Worm (Caenorhabditis elegans) whole organism, late embryonic: Measurements from ENCODE around the gene aqp-5.

ENCODE experiments used
- C38D4.7 ChIP-seq: fragments of 200-800 bp; sonication (Bioruptor generic); optimal IDR thresholded peaks from 2 replicates; lab custom pipeline; 2018; ENCODE audit warnings: mild to moderate bottlenecking, missing genetic modification characterization, moderate library complexity, missing compliant biosample characterization
- ama-1 ChIP-seq: fragments of 150-350 bp; optimal IDR thresholded peaks from 2 replicates; lab custom pipeline; 2014
- nfya-1 ChIP-seq: sonication (generic microtip); optimal IDR thresholded peaks from 2 replicates; lab custom pipeline; 2017; ENCODE audit warnings: missing genetic modification characterization, mild to moderate bottlenecking, missing compliant biosample characterization, antibody characterized with exemption, moderate library complexity
- odd-2 ChIP-seq: sonication (generic microtip); optimal IDR thresholded peaks from 2 replicates; lab custom pipeline; 2017; ENCODE audit warnings: antibody characterized with exemption, mild to moderate bottlenecking, missing genetic modification characterization, missing compliant biosample characterization
- pqm-1 ChIP-seq: sonication (generic microtip); optimal IDR thresholded peaks from 2 replicates; lab custom pipeline; 2016; ENCODE audit warnings: missing genetic modification characterization, missing compliant biosample characterization

DNA sequence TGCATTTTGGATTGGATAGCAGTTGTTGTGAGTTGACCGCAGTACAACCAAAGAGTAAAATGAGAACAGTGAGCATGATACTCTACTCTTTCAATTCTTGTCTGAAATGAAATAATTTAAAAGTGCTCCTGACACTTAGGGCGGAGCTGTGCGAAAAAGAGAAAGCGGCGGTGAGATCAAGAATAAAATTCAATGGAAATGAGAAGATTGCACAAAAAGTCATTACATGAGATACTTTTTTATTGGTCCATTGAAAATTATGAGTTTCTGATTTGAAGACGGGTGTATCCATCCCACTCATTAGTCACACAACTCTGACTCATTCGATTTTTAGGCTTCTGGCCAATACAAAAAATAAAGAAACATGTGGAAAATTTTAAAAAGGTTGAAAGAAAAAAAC, 34.3 kb upstream of the aqp-5 start, which contains the start of gene F22E12.1:
- TF ChIP-seq pqm-1: no peak
- TF ChIP-seq nfya-1: no peak
- TF ChIP-seq ama-1 (lab: Kevin White, UChicago): no peak
- TF ChIP-seq odd-2 (tag; lab: Kevin White, UChicago): no peak
- TF ChIP-seq C38D4.7 (GFP tag; lab: Kevin White, UChicago): no peak
